Worm (Caenorhabditis elegans) whole organism, early embryonic: ENCODE data around the gene ttbk-2.2.

Experiments
- B0310.2 ChIP-seq: sonication (generic microtip); optimal IDR thresholded peaks from 2 replicates; lab custom pipeline; 2016; ENCODE audit warnings: mild to moderate bottlenecking, missing genetic modification characterization, missing compliant biosample characterization
- aly-1 ChIP-seq: sonication (generic microtip); optimal IDR thresholded peaks from 2 replicates; lab custom pipeline; 2016; ENCODE audit warnings: missing genetic modification characterization, missing compliant biosample characterization
- ama-1 ChIP-seq: fragments of 150-350 bp; optimal IDR thresholded peaks from 2 replicates; lab custom pipeline; 2014
- ceh-13 ChIP-seq: fragments of 200-800 bp; sonication (Bioruptor generic); optimal IDR thresholded peaks from 2 replicates; lab custom pipeline; 2018; ENCODE audit warnings: mild to moderate bottlenecking, missing genetic modification characterization, missing compliant biosample characterization
- ceh-36 ChIP-seq: sonication (generic microtip); optimal IDR thresholded peaks from 2 replicates; lab custom pipeline; 2016; ENCODE audit warnings: missing genetic modification characterization, inconsistent platforms, missing compliant biosample characterization
- ets-7 ChIP-seq: sonication (generic microtip); optimal IDR thresholded peaks from 2 replicates; lab custom pipeline; 2016; ENCODE audit warnings: missing genotype, missing genetic modification characterization, missing compliant biosample characterization
- flt-1 ChIP-seq: fragments of 200-800 bp; sonication (Bioruptor generic); IDR thresholded peaks from 2 replicates; pipeline ENCODE4 v1.3.6; 2022; ENCODE audit warnings: missing genetic modification characterization, missing compliant biosample characterization
- hmbx-1 ChIP-seq: sonication (generic microtip); optimal IDR thresholded peaks from 2 replicates; lab custom pipeline; 2016; ENCODE audit warnings: mild to moderate bottlenecking, missing genetic modification characterization, missing compliant biosample characterization
- hmg-4 ChIP-seq: fragments of 200-800 bp; sonication (Bioruptor generic); optimal IDR thresholded peaks from 2 replicates; lab custom pipeline; 2018; ENCODE audit warnings: mild to moderate bottlenecking, missing genetic modification characterization, missing compliant biosample characterization
- pes-1 ChIP-seq: fragments of 200-800 bp; sonication (Bioruptor generic); IDR thresholded peaks from 2 replicates; pipeline ENCODE4 v1.3.6; 2022; ENCODE audit warnings: missing genetic modification reagents, missing genetic modification characterization, missing compliant biosample characterization
- scrt-1 ChIP-seq: fragments of 200-800 bp; sonication (Bioruptor generic); IDR thresholded peaks from 2 replicates; pipeline ENCODE4 v1.3.6; 2022; ENCODE audit warnings: missing genetic modification characterization, missing compliant biosample characterization
- tbx-11 ChIP-seq: fragments of 200-800 bp; sonication (Bioruptor generic); IDR thresholded peaks from 2 replicates; pipeline ENCODE4 v1.3.6; 2022; ENCODE audit warnings: missing genetic modification characterization, missing compliant biosample characterization
- tbx-37 ChIP-seq: fragments of 200-800 bp; sonication (Bioruptor generic); conservative IDR thresholded peaks from 2 replicates; pipeline ENCODE4 v1.3.6; 2022; ENCODE audit warnings: missing genetic modification reagents, missing genetic modification characterization, missing compliant biosample characterization
- tra-4 ChIP-seq: sonication (generic microtip); optimal IDR thresholded peaks from 2 replicates; lab custom pipeline; 2017; ENCODE audit warnings: missing genetic modification characterization, missing compliant biosample characterization

DNA sequence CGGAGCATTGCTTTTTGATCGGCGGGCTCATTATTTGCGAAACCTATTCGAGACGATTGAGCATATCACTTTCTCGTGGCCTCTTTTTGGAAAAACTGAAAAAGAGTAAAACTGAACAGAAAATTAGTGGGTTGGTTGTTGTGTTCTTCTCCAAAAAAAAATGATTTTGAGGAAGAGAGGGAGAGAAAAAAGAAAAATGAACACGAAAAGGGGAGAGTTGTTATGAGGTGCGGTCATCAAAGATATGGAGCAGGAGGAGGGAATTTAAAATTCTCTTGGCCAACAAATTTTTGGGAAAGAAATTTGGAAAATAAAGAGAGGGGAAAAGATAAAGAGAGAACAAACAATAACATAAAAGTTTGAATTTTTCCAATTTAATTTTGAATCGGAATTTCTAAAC, 21.4 kb downstream of the ttbk-2.2 start, which contains the start of gene hot-9:
- no peak for TF ChIP-seq ama-1
- TF ChIP-seq tbx-37, result no peak
- TF ChIP-seq tra-4 (tag; lab: Kevin White, UChicago), result no peak
- no peak for TF ChIP-seq ets-7 (tag; lab: Kevin White, UChicago)
- no peak for TF ChIP-seq pes-1 (GFP tag; lab: Robert Waterston, UW)
- TF ChIP-seq hmbx-1 (tag; lab: Kevin White, UChicago), result no peak
- no peak for TF ChIP-seq ceh-13 (GFP tag; lab: Kevin White, UChicago)
- TF ChIP-seq scrt-1 (GFP tag; lab: Robert Waterston, UW), result no peak
- TF ChIP-seq aly-1, result no peak
- no peak for TF ChIP-seq tbx-11 (GFP tag; lab: Robert Waterston, UW)
- no peak for TF ChIP-seq flt-1 (GFP tag; lab: Robert Waterston, UW)
- no peak for TF ChIP-seq B0310.2 (tag; lab: Kevin White, UChicago)
- TF ChIP-seq ceh-36, result no peak
- no peak for TF ChIP-seq hmg-4 (GFP tag; lab: Kevin White, UChicago)
